Worm (Caenorhabditis elegans) whole organism, early embryonic: ENCODE measurements around the gene C17C3.24.

Experiments
- ama-1 ChIP-seq: fragments of 150-350 bp; optimal IDR thresholded peaks from 2 replicates; lab custom pipeline; 2014
- ceh-13 ChIP-seq: fragments of 200-800 bp; sonication (Bioruptor generic); optimal IDR thresholded peaks from 2 replicates; lab custom pipeline; 2018; ENCODE audit warnings: mild to moderate bottlenecking, missing genetic modification characterization, missing compliant biosample characterization
- ets-7 ChIP-seq: sonication (generic microtip); optimal IDR thresholded peaks from 2 replicates; lab custom pipeline; 2016; ENCODE audit warnings: missing genotype, missing genetic modification characterization, missing compliant biosample characterization
- sea-1 ChIP-seq: fragments of 200-800 bp; sonication (Bioruptor generic); conservative IDR thresholded peaks from 2 replicates; pipeline ENCODE4 v1.3.6; 2022; ENCODE audit warnings: missing genetic modification characterization, missing compliant biosample characterization
- tra-4 ChIP-seq: sonication (generic microtip); optimal IDR thresholded peaks from 2 replicates; lab custom pipeline; 2017; ENCODE audit warnings: missing genetic modification characterization, missing compliant biosample characterization

DNA sequence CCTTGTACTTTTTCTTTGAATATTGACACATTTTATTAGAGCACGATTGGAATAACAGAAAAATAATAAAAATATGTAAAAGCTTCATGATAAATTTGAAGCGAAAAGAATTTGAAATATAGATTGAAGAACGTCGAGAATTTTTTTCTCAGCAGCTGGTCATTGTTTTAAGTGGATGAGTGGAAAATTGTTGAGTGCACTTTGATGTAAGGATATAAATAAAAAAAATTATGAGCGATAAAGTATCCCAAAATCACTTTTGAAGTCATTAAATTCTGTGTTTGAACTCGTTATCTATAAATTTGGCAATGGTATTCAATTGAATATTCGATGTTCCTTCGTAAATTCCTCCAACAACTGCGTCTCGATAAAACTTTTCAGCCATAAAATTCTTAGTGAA is 3.2 kb upstream of the C17C3.24 start, which contains the start of gene ins-13:
- TF ChIP-seq ceh-13 (GFP tag; lab: Kevin White, UChicago) (no peak), ama-1 (lab: Kevin White, UChicago) (no peak), ets-7 (tag; lab: Kevin White, UChicago) (no peak), tra-4 (tag; lab: Kevin White, UChicago) (no peak), sea-1 (no peak)
